Worm (Caenorhabditis elegans): ENCODE measurements around the gene ZK666.8.

DNA sequence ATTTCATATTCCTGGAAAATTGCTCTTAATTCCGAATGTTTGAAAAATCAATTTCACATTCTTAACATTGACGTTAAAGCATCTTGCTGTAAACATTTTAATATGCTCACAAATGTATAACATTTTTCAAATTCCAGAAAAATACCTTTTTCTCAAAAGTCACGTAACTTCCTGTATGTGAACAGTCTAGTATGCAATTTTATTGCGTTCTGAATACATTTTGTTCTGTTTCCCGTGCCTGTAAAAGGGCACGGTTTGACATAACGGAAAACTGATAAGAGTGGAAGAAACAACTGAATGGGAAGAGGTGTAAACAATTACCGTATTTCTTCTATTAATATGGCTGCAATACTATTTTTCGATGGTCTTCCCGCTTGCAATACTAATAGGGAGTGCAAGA, 10.0 kb downstream of the ZK666.8 start:
- TF ChIP-seq pha-4 (tag; optimal IDR thresholded peaks at IDR 0.05) (no peak), atf-7 (tag; optimal IDR thresholded peaks at IDR 0.05) (no peak), dpff-1 (tag; optimal IDR thresholded peaks at IDR 0.05) (no peak), nhr-90 (tag; optimal IDR thresholded peaks at IDR 0.05) (no peak), rcor-1 (GFP tag; IDR thresholded peaks at IDR 0.05) (no peak)
